Fruit fly (Drosophila melanogaster) whole organism, wandering third instar larva: ENCODE data around the gene BTBD9.

Experiments used
- CrebA ChIP-seq: fragments of 200-800 bp; sonication (Bioruptor generic); optimal IDR thresholded peaks from 2 replicates; lab custom pipeline; 2016; ENCODE audit warnings: missing biosample characterization, mild to moderate bottlenecking, missing genetic modification characterization, borderline replicate concordance
- Dfd ChIP-seq: fragments of >200 bp; optimal IDR thresholded peaks from 2 replicates; lab custom pipeline; 2017; ENCODE audit warnings: missing biosample characterization, missing genetic modification characterization
- OdsH ChIP-seq: fragments of 200-800 bp; sonication (Bioruptor generic); optimal IDR thresholded peaks from 2 replicates; lab custom pipeline; 2016; ENCODE audit warnings: missing biosample characterization, mild to moderate bottlenecking, missing genetic modification characterization
- Vsx2 ChIP-seq: fragments of 200-300, 225-300 bp; sonication (Bioruptor generic); optimal IDR thresholded peaks from 2 replicates; lab custom pipeline; 2018; ENCODE audit warnings: missing biosample characterization, missing genetic modification characterization; ENCODE audit not compliant: partially characterized antibody
- fru ChIP-seq: fragments of 200-800 bp; sonication (Bioruptor generic); optimal IDR thresholded peaks from 3 replicates; lab custom pipeline; 2016; ENCODE audit warnings: missing biosample characterization, mild to moderate bottlenecking, missing genetic modification characterization
- h ChIP-seq: fragments of 200-800 bp; sonication (Bioruptor generic); optimal IDR thresholded peaks from 3 replicates; lab custom pipeline; 2016; ENCODE audit warnings: missing biosample characterization, mild to moderate bottlenecking, missing genetic modification characterization
- jim ChIP-seq: fragments of 175-275, 200-325 bp; sonication (Bioruptor generic); optimal IDR thresholded peaks from 2 replicates; lab custom pipeline; 2016; ENCODE audit warnings: missing biosample characterization, mild to moderate bottlenecking, missing genetic modification characterization
- pan ChIP-seq: fragments of >200 bp; optimal IDR thresholded peaks from 2 replicates; lab custom pipeline; 2017
- psq ChIP-seq: fragments of 200-800 bp; sonication (Bioruptor generic); optimal IDR thresholded peaks from 3 replicates; lab custom pipeline; 2017; ENCODE audit warnings: missing biosample characterization, mild to moderate bottlenecking, missing genetic modification characterization, moderate library complexity
- sage ChIP-seq: fragments of 200-800 bp; sonication (Bioruptor generic); optimal IDR thresholded peaks from 2 replicates; lab custom pipeline; 2016; ENCODE audit warnings: missing biosample characterization, mild to moderate bottlenecking, missing genetic modification characterization
- usp ChIP-seq: fragments of >200 bp; optimal IDR thresholded peaks from 2 replicates; lab custom pipeline; 2017; ENCODE audit warnings: missing biosample characterization, missing genetic modification characterization

dm6 chrX:10774957-10775682, 6.8 kb downstream of the BTBD9 start:
- TF ChIP-seq psq (GFP tag; lab: Kevin White, UChicago) (no peak), Dfd (no peak), OdsH (GFP tag; lab: Kevin White, UChicago) (no peak), jim (no peak), Vsx2 (GFP tag; lab: Kevin White, UChicago) (no peak), sage (GFP tag; lab: Kevin White, UChicago) (no peak), pan (lab: Kevin White, UChicago) (no peak), h (GFP tag; lab: Kevin White, UChicago) (no peak), fru (GFP tag; lab: Kevin White, UChicago) (no peak), CrebA (GFP tag; lab: Kevin White, UChicago) (no peak), usp (GFP tag; lab: Kevin White, UChicago) (no peak)
